Worm (Caenorhabditis elegans) whole organism, young adult: Measurements from ENCODE around the gene sqv-3.

Experiments used
- B0261.1 ChIP-seq: sonication (generic microtip); optimal IDR thresholded peaks from 2 replicates; lab custom pipeline; 2016; ENCODE audit warnings: mild to moderate bottlenecking, missing genetic modification characterization, moderate library complexity, missing compliant biosample characterization
- F33H1.4 ChIP-seq: fragments of 200-800 bp; sonication (Bioruptor generic); IDR thresholded peaks from 2 replicates; pipeline ENCODE4 v1.3.6; 2022; ENCODE audit warnings: missing genetic modification reagents, missing genetic modification characterization, missing compliant biosample characterization
- F37B4.10 ChIP-seq: fragments of 200-800 bp; sonication (Bioruptor generic); IDR thresholded peaks from 2 replicates; pipeline ENCODE4 v1.3.6; 2022; ENCODE audit warnings: missing genetic modification characterization, missing compliant biosample characterization
- F39B2.1 ChIP-seq: fragments of 200-800 bp; sonication (Bioruptor generic); IDR thresholded peaks from 2 replicates; pipeline ENCODE4 v1.3.6; 2022; ENCODE audit warnings: missing genetic modification reagents, missing genetic modification characterization, missing compliant biosample characterization
- F57A8.1 ChIP-seq: fragments of 200-800 bp; sonication (Bioruptor generic); optimal IDR thresholded peaks from 2 replicates; lab custom pipeline; 2018; ENCODE audit warnings: mild to moderate bottlenecking, missing genetic modification characterization, moderate library complexity, missing compliant biosample characterization
- F57C9.4 ChIP-seq: sonication (generic microtip); optimal IDR thresholded peaks from 2 replicates; lab custom pipeline; 2017; ENCODE audit warnings: mild to moderate bottlenecking, missing genetic modification characterization, missing compliant biosample characterization
- K11D2.4 ChIP-seq: fragments of 200-800 bp; sonication (Bioruptor generic); IDR thresholded peaks from 2 replicates; pipeline ENCODE4 v1.3.6; 2022; ENCODE audit warnings: missing genetic modification reagents, missing genetic modification characterization, missing compliant biosample characterization
- K12H6.12 ChIP-seq: fragments of 200-800 bp; sonication (Bioruptor generic); optimal IDR thresholded peaks from 2 replicates; lab custom pipeline; 2018; ENCODE audit warnings: mild to moderate bottlenecking, missing genetic modification characterization, missing compliant biosample characterization
- T07F8.4 ChIP-seq: sonication (generic microtip); optimal IDR thresholded peaks from 2 replicates; lab custom pipeline; 2016; ENCODE audit warnings: mild to moderate bottlenecking, missing genetic modification characterization, moderate library complexity, missing compliant biosample characterization
- T26A5.8 ChIP-seq: sonication (generic microtip); optimal IDR thresholded peaks from 2 replicates; lab custom pipeline; 2016; ENCODE audit warnings: missing genetic modification characterization, missing compliant biosample characterization
- Y53G8AR.9 ChIP-seq: fragments of 200-800 bp; sonication (Bioruptor generic); conservative IDR thresholded peaks from 2 replicates; pipeline ENCODE4 v1.3.6; 2022; ENCODE audit warnings: missing genetic modification reagents, missing genetic modification characterization, missing compliant biosample characterization
- Y56A3A.18 ChIP-seq: fragments of 200-800 bp; sonication (Bioruptor generic); IDR thresholded peaks from 2 replicates; pipeline ENCODE4 v1.3.6; 2022; ENCODE audit warnings: missing genetic modification reagents, missing genetic modification characterization, missing compliant biosample characterization
- ama-1 ChIP-seq, 3 experiments: fragments of 150-350 bp in 1 of 3; sonication (generic microtip) in 2 of 3; optimal IDR thresholded peaks; 2 replicates each; lab custom pipeline; 2014 to 2018; ENCODE audit warnings: missing biosample characterization in 2 of 3, missing genetic modification characterization in 2 of 3, missing genetic modification reagents in 2 of 3
- athp-1 ChIP-seq: sonication (generic microtip); optimal IDR thresholded peaks from 2 replicates; lab custom pipeline; 2017; ENCODE audit warnings: mild to moderate bottlenecking, missing genetic modification characterization, missing compliant biosample characterization
- bed-1 ChIP-seq: fragments of 200-800 bp; sonication (Bioruptor generic); IDR thresholded peaks from 2 replicates; pipeline ENCODE4 v1.3.6; 2022; ENCODE audit warnings: missing genetic modification reagents, missing genetic modification characterization, missing compliant biosample characterization
- ceh-100 ChIP-seq: fragments of 200-800 bp; sonication (Bioruptor generic); IDR thresholded peaks from 2 replicates; pipeline ENCODE4 v1.3.6; 2022; ENCODE audit warnings: missing genetic modification reagents, missing genetic modification characterization, missing compliant biosample characterization
- chd-7 ChIP-seq: sonication (generic microtip); optimal IDR thresholded peaks from 2 replicates; lab custom pipeline; 2016; ENCODE audit warnings: mild to moderate bottlenecking, missing genetic modification characterization, moderate library complexity, missing compliant biosample characterization
- die-1 ChIP-seq: sonication (generic microtip); optimal IDR thresholded peaks from 2 replicates; lab custom pipeline; 2016; ENCODE audit warnings: missing genotype, mild to moderate bottlenecking, missing genetic modification characterization, missing compliant biosample characterization
- dpl-1 ChIP-seq: fragments of 150-350 bp; optimal IDR thresholded peaks from 2 replicates; lab custom pipeline; 2014; ENCODE audit warnings: missing biosample characterization, missing genetic modification reagents, missing genetic modification characterization
- ekl-4 ChIP-seq: fragments of 200-800 bp; sonication (Bioruptor generic); IDR thresholded peaks from 2 replicates; pipeline ENCODE4 v1.3.6; 2022; ENCODE audit warnings: missing genetic modification reagents, missing genetic modification characterization, missing compliant biosample characterization
- hmg-1.2 ChIP-seq: fragments of 200-800 bp; sonication (Bioruptor generic); IDR thresholded peaks from 2 replicates; pipeline ENCODE4 v1.3.6; 2022; ENCODE audit warnings: missing genetic modification reagents, missing genetic modification characterization, missing compliant biosample characterization
- let-607 ChIP-seq, 2 experiments: fragments of 200-800 bp in 1 of 2; sonication (Bioruptor generic) in 1 of 2; sonication (generic microtip) in 1 of 2; optimal IDR thresholded peaks; 2 replicates each; lab custom pipeline; 2016 to 2018; ENCODE audit warnings: mild to moderate bottlenecking in 2 of 2, missing compliant biosample characterization in 2 of 2, missing genetic modification characterization in 2 of 2, moderate library complexity in 2 of 2, missing genotype in 1 of 2
- lin-40 ChIP-seq: sonication (generic microtip); optimal IDR thresholded peaks from 2 replicates; lab custom pipeline; 2016; ENCODE audit warnings: missing genetic modification characterization, mild to moderate bottlenecking, missing compliant biosample characterization, missing genotype, missing genetic modification reagents
- lin-54 ChIP-seq: fragments of 200-800 bp; sonication (Bioruptor generic); optimal IDR thresholded peaks from 2 replicates; lab custom pipeline; 2018; ENCODE audit warnings: mild to moderate bottlenecking, missing genetic modification characterization, missing compliant biosample characterization
- madf-6 ChIP-seq: fragments of 200-800 bp; sonication (Bioruptor generic); IDR thresholded peaks from 2 replicates; pipeline ENCODE4 v1.3.6; 2022; ENCODE audit warnings: missing genetic modification reagents, missing genetic modification characterization, missing compliant biosample characterization
- nhr-120 ChIP-seq: fragments of 200-800 bp; sonication (Bioruptor generic); IDR thresholded peaks from 2 replicates; pipeline ENCODE4 v1.3.6; 2022; ENCODE audit warnings: missing genetic modification characterization, missing compliant biosample characterization
- nhr-27 ChIP-seq: fragments of 200-800 bp; sonication (Bioruptor generic); optimal IDR thresholded peaks from 2 replicates; lab custom pipeline; 2018; ENCODE audit warnings: mild to moderate bottlenecking, missing genetic modification characterization, moderate library complexity, missing compliant biosample characterization
- nhr-80 ChIP-seq: sonication (generic microtip); optimal IDR thresholded peaks from 2 replicates; lab custom pipeline; 2016; ENCODE audit warnings: missing genetic modification characterization, missing compliant biosample characterization
- repo-1 ChIP-seq: sonication (generic microtip); optimal IDR thresholded peaks from 2 replicates; lab custom pipeline; 2017; ENCODE audit warnings: mild to moderate bottlenecking, missing genetic modification characterization, missing compliant biosample characterization
- sdz-38 ChIP-seq: sonication (generic microtip); optimal IDR thresholded peaks from 2 replicates; lab custom pipeline; 2016; ENCODE audit warnings: missing genotype, missing genetic modification characterization, missing compliant biosample characterization
- snpc-1.1 ChIP-seq: sonication (generic microtip); optimal IDR thresholded peaks from 2 replicates; lab custom pipeline; 2017; ENCODE audit warnings: missing genetic modification characterization, mild to moderate bottlenecking, missing compliant biosample characterization, antibody characterized with exemption, moderate library complexity, missing genotype, missing genetic modification reagents; ENCODE audit not compliant: insufficient read depth
- snpc-4 ChIP-seq, 5 experiments: fragments of 150-350 bp in 1 of 5; sonication (generic microtip) in 4 of 5; optimal IDR thresholded peaks; 2 replicates each; lab custom pipeline; 2014 to 2018; ENCODE audit warnings: missing genetic modification characterization in 5 of 5, missing biosample characterization in 3 of 5, antibody characterized with exemption in 2 of 5, mild to moderate bottlenecking in 2 of 5, missing compliant biosample characterization in 2 of 5, missing genotype in 2 of 5, moderate library complexity in 2 of 5, missing genetic modification reagents in 1 of 5
- zfh-2 ChIP-seq: fragments of 200-800 bp; sonication (Bioruptor generic); conservative IDR thresholded peaks from 2 replicates; pipeline ENCODE4 v1.3.6; 2022; ENCODE audit warnings: missing genetic modification reagents, missing genetic modification characterization, missing compliant biosample characterization
- ztf-22 ChIP-seq: fragments of 200-800 bp; sonication (Bioruptor generic); optimal IDR thresholded peaks from 2 replicates; lab custom pipeline; 2018; ENCODE audit warnings: mild to moderate bottlenecking, missing genetic modification characterization, moderate library complexity, missing compliant biosample characterization

sqv-3 gene

ce11 chrIII:9757414-9757813 lies 22.7 kb downstream of the sqv-3 start, which contains the start of gene vps-53:
Gene vps-53 (minus strand): TSS chrIII:9757514.
- TF ChIP-seq B0261.1 (tag; lab: Kevin White, UChicago) (no peak), F37B4.10 (GFP tag; lab: Robert Waterston, UW) (no peak), dpl-1 (GFP tag; lab: Kevin White, UChicago) (no peak), ztf-22 (GFP tag; lab: Kevin White, UChicago) (no peak), T26A5.8 (tag; lab: Kevin White, UChicago) (no peak), athp-1 (no peak), nhr-27 (tag; lab: Kevin White, UChicago) (no peak), madf-6 (GFP tag; lab: Robert Waterston, UW) (no peak), snpc-1.1 (tag; lab: Kevin White, UChicago) (no peak), ekl-4 (no peak), bed-1 (GFP tag; lab: Robert Waterston, UW) (no peak), T07F8.4 (no peak), nhr-120 (GFP tag; lab: Robert Waterston, UW) (no peak), zfh-2 (GFP tag; lab: Robert Waterston, UW) (no peak)

ce11 chrIII:9752852-9753251 lies 27.3 kb downstream of the sqv-3 start, which contains the start of gene ech-6:
Gene ech-6 (minus strand): TSS chrIII:9752883.
- TF ChIP-seq ama-1 (optimal IDR thresholded peaks at IDR 0.05; lab: Kevin White, UChicago), result peak; percentile 33
- TF ChIP-seq ama-1 (GFP tag; optimal IDR thresholded peaks at IDR 0.05; lab: Kevin White, UChicago), result no peak
- TF ChIP-seq snpc-4 (GFP tag; optimal IDR thresholded peaks at IDR 0.05; lab: Kevin White, UChicago), result no peak
- TF ChIP-seq snpc-4 (tag; optimal IDR thresholded peaks at IDR 0.05; lab: Kevin White, UChicago), result peak in 1 of 4 experiments; percentile 28
- peak; percentile 67 for TF ChIP-seq nhr-80 (tag; lab: Kevin White, UChicago)
- no peak for TF ChIP-seq F33H1.4 (GFP tag; lab: Robert Waterston, UW)
- no peak for TF ChIP-seq snpc-1.1 (tag; lab: Kevin White, UChicago)
- peak; percentile 58; the same call in 1 of the 2 replicates for TF ChIP-seq hmg-1.2 (GFP tag; lab: Robert Waterston, UW)
- TF ChIP-seq lin-40 (tag; lab: Kevin White, UChicago), result peak; percentile 37
- peak in 1 of 2 experiments; percentile 29 for TF ChIP-seq let-607 (tag; optimal IDR thresholded peaks at IDR 0.05; lab: Kevin White, UChicago)
- no peak for TF ChIP-seq K11D2.4 (GFP tag; lab: Robert Waterston, UW)
- TF ChIP-seq, all 124 proteins: peak for 6

ce11 chrIII:9751074-9751473 lies 29.1 kb downstream of the sqv-3 start, which contains the start of gene T05G5.5:
Gene T05G5.5 (minus strand): TSS chrIII:9751432.
- peak; percentile 28; the same call in 1 of the 2 replicates for TF ChIP-seq madf-6 (GFP tag; lab: Robert Waterston, UW)
- TF ChIP-seq lin-54 (GFP tag; lab: Kevin White, UChicago), result peak; percentile 36
- peak; percentile 28 for TF ChIP-seq nhr-80 (tag; lab: Kevin White, UChicago)
- TF ChIP-seq die-1 (tag; lab: Kevin White, UChicago), result no peak
- peak; percentile 68; the same call in 1 of the 2 replicates for TF ChIP-seq Y53G8AR.9 (GFP tag; lab: Robert Waterston, UW)
- TF ChIP-seq F57C9.4 (tag; lab: Kevin White, UChicago), result no peak
- TF ChIP-seq ekl-4, result 0 out of 2 replicates have a peak, but pooled peaks have one; percentile 18
- no peak for TF ChIP-seq F39B2.1 (GFP tag; lab: Robert Waterston, UW)
- no peak for TF ChIP-seq sdz-38 (tag; lab: Kevin White, UChicago)
- TF ChIP-seq repo-1 (tag; lab: Kevin White, UChicago), result peak; percentile 65
- peak; percentile 44; the same call in 1 of the 2 replicates for TF ChIP-seq Y56A3A.18 (GFP tag; lab: Robert Waterston, UW)
- TF ChIP-seq F57A8.1, result no peak
- no peak for TF ChIP-seq K12H6.12
- TF ChIP-seq hmg-1.2 (GFP tag; lab: Robert Waterston, UW), result no peak
- no peak for TF ChIP-seq K11D2.4 (GFP tag; lab: Robert Waterston, UW)
- TF ChIP-seq ceh-100 (GFP tag; lab: Robert Waterston, UW), result no peak
- TF ChIP-seq athp-1, result no peak
- no peak for TF ChIP-seq chd-7 (tag; lab: Kevin White, UChicago)
